Fruit fly (Drosophila melanogaster): ENCODE measurements around the gene CG7924.

DNA sequence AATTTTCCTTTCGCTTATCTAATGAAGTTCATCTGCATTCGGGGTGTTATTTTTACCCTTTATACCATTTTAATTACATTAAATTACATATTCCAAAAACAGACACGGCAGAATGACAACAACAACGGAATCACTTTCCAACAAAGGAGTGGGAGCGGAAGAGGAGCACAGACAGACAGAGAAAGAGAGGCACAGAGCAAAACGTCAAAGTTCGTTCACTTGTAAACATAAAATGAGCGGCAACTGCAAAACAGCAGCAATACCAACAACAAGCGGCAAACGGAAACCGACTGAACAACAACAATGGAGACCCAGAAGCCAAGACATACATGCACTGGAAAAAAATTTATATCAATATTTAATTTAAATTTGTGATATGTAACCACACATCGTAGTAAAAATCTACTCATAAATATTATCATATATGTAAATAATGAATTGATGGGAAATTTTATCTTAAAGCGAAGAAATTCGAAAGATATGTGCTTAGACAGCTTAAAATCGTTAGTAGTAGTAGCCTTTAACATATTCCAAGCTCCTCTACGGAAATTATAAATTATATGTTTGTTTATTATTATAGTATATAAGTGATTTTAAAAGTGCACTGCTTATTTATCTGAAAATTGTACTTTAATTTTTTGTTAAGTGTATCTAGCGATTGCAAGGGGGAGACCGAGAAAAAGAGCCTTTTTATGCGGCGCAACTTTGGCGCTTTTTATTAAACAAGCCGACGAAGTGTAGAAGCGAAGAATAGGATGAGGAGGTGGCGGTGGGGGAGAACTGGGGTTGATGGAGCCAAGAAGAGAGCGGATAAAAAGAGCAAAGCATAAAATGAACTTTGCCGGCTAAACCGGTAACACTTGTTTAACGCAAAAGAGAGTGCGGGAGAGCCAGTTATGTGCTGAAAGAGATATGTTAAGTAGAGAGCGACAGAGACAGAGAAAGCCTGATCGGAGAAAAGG, 39.1 kb downstream of the CG7924 start:
- TF ChIP-seq svp (GFP tag) (peak; percentile 95), Lpt (GFP tag; optimal IDR thresholded peaks at IDR 0.05) (peak; percentile 96), CG6276 (GFP tag; optimal IDR thresholded peaks at IDR 0.05) (peak; percentile 87), eg (GFP tag; IDR thresholded peaks at IDR 0.05) (peak; percentile 81)
